Worm (Caenorhabditis elegans): ENCODE measurements around the gene D2096.10.

D2096.10 gene

ce11 chrIV:8412538-8412937 is 23.5 kb upstream of the D2096.10 start:
- TF ChIP-seq flt-1 (GFP tag; IDR thresholded peaks at IDR 0.05), result peak; percentile 69
- peak; percentile 72; the same call in 1 of the 2 replicates for TF ChIP-seq sea-1 (GFP tag; conservative IDR thresholded peaks at IDR 0.05)
- peak; percentile 66 for TF ChIP-seq tbx-11 (GFP tag; IDR thresholded peaks at IDR 0.05)
- TF ChIP-seq pes-1 (GFP tag; IDR thresholded peaks at IDR 0.05), result peak; percentile 79
- peak; percentile 74 for TF ChIP-seq scrt-1 (GFP tag; IDR thresholded peaks at IDR 0.05)

ce11 chrIV:8397814-8398213 is 8.8 kb upstream of the D2096.10 start:
- TF ChIP-seq ceh-36 (tag; optimal IDR thresholded peaks at IDR 0.05) (no peak), flt-1 (GFP tag; IDR thresholded peaks at IDR 0.05) (no peak), ets-7 (tag; optimal IDR thresholded peaks at IDR 0.05) (no peak), B0310.2 (tag; optimal IDR thresholded peaks at IDR 0.05) (no peak), aly-1 (tag; optimal IDR thresholded peaks at IDR 0.05) (no peak), tra-4 (tag; optimal IDR thresholded peaks at IDR 0.05) (no peak), tbx-37 (GFP tag; conservative IDR thresholded peaks at IDR 0.05) (no peak), ceh-13 (GFP tag; optimal IDR thresholded peaks at IDR 0.05) (no peak), hnd-1 (tag; optimal IDR thresholded peaks at IDR 0.05) (no peak), hmbx-1 (tag; optimal IDR thresholded peaks at IDR 0.05) (no peak), ama-1 (optimal IDR thresholded peaks at IDR 0.05) (no peak), pes-1 (GFP tag; IDR thresholded peaks at IDR 0.05) (no peak), scrt-1 (GFP tag; IDR thresholded peaks at IDR 0.05) (no peak), tbx-11 (GFP tag; IDR thresholded peaks at IDR 0.05) (no peak), F13C5.2 (tag; optimal IDR thresholded peaks at IDR 0.05) (no peak)

ce11 chrIV:8396348-8396747 is 7.3 kb upstream of the D2096.10 start, which contains the start of gene timm-17B.2:
Gene timm-17B.2 (plus strand): TSS chrIV:8396648.
- TF ChIP-seq sea-1 (GFP tag; conservative IDR thresholded peaks at IDR 0.05) (no peak), B0310.2 (tag; optimal IDR thresholded peaks at IDR 0.05) (no peak), tbx-11 (GFP tag; IDR thresholded peaks at IDR 0.05) (no peak), aly-1 (tag; optimal IDR thresholded peaks at IDR 0.05) (no peak), ceh-13 (GFP tag; optimal IDR thresholded peaks at IDR 0.05) (no peak), hmg-4 (GFP tag; optimal IDR thresholded peaks at IDR 0.05) (no peak), pes-1 (GFP tag; IDR thresholded peaks at IDR 0.05) (no peak), tbx-37 (GFP tag; conservative IDR thresholded peaks at IDR 0.05) (no peak), scrt-1 (GFP tag; IDR thresholded peaks at IDR 0.05) (no peak), hmbx-1 (tag; optimal IDR thresholded peaks at IDR 0.05) (no peak)

DNA sequence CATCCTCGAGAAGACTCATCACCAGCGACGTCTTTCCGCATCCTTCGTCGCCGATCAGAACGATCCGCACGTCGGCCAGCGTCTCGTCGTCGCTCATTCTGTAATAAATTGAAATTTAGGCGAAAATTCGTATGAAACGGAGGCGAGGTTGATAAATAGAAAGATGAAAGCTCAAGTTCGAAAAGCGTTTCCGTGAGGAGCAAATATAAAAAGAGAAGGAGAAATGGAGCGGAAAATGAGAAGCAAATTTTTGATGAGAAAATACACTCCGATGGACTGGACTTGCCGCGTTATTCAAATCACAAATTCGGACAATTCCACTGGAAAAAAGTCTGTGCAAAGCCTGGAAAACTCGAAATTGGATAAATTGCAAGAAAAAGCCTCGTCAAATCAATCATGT is 5.1 kb upstream of the D2096.10 start, which contains the start of gene D2096.11:
Gene D2096.11, minus strand, starts transcription at position 101 of the 400 bp plus-strand sequence.
- no peak for TF ChIP-seq flt-1 (GFP tag; IDR thresholded peaks at IDR 0.05)
- no peak for TF ChIP-seq scrt-1 (GFP tag; IDR thresholded peaks at IDR 0.05)
- TF ChIP-seq tra-4 (tag; optimal IDR thresholded peaks at IDR 0.05), result no peak
- TF ChIP-seq pes-1 (GFP tag; IDR thresholded peaks at IDR 0.05), result no peak
- no peak for TF ChIP-seq ama-1 (optimal IDR thresholded peaks at IDR 0.05)
- TF ChIP-seq ceh-13 (GFP tag; optimal IDR thresholded peaks at IDR 0.05), result no peak
- no peak for TF ChIP-seq hmbx-1 (tag; optimal IDR thresholded peaks at IDR 0.05)
- no peak for TF ChIP-seq sea-1 (GFP tag; conservative IDR thresholded peaks at IDR 0.05)
- TF ChIP-seq hmg-4 (GFP tag; optimal IDR thresholded peaks at IDR 0.05), result no peak
- TF ChIP-seq ceh-36 (tag; optimal IDR thresholded peaks at IDR 0.05), result no peak
- TF ChIP-seq aly-1 (tag; optimal IDR thresholded peaks at IDR 0.05), result no peak
- TF ChIP-seq tbx-37 (GFP tag; conservative IDR thresholded peaks at IDR 0.05), result no peak
- no peak for TF ChIP-seq hnd-1 (tag; optimal IDR thresholded peaks at IDR 0.05)
- TF ChIP-seq ets-7 (tag; optimal IDR thresholded peaks at IDR 0.05), result no peak
- no peak for TF ChIP-seq B0310.2 (tag; optimal IDR thresholded peaks at IDR 0.05)
- TF ChIP-seq tbx-11 (GFP tag; IDR thresholded peaks at IDR 0.05), result no peak
- TF ChIP-seq F13C5.2 (tag; optimal IDR thresholded peaks at IDR 0.05), result no peak

DNA sequence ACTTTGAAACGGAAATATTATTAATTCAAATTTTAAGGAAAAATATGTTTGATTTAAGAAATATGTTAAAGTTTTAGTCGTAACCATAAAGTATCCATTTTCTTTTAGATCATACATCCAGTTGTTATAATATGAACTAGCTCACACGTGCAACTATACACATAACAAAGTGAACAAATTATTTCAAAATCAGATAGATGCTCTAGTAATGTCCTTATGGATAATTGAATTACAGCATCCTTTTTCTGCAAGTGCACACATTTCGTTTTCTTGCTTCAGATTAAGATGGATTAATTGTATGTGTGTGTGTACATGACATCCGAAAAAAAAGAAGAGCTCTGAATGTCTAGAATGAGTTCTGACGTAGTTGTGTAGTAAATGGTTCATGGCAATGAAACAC is 3.4 kb downstream of the D2096.10 start:
- TF ChIP-seq ama-1 (optimal IDR thresholded peaks at IDR 0.05), result no peak
- TF ChIP-seq tbx-11 (GFP tag; IDR thresholded peaks at IDR 0.05), result no peak
- no peak for TF ChIP-seq pes-1 (GFP tag; IDR thresholded peaks at IDR 0.05)
- no peak for TF ChIP-seq aly-1 (tag; optimal IDR thresholded peaks at IDR 0.05)
- TF ChIP-seq tra-4 (tag; optimal IDR thresholded peaks at IDR 0.05), result no peak
- TF ChIP-seq hnd-1 (tag; optimal IDR thresholded peaks at IDR 0.05), result no peak
- TF ChIP-seq sea-1 (GFP tag; conservative IDR thresholded peaks at IDR 0.05), result no peak
- no peak for TF ChIP-seq tbx-37 (GFP tag; conservative IDR thresholded peaks at IDR 0.05)

DNA sequence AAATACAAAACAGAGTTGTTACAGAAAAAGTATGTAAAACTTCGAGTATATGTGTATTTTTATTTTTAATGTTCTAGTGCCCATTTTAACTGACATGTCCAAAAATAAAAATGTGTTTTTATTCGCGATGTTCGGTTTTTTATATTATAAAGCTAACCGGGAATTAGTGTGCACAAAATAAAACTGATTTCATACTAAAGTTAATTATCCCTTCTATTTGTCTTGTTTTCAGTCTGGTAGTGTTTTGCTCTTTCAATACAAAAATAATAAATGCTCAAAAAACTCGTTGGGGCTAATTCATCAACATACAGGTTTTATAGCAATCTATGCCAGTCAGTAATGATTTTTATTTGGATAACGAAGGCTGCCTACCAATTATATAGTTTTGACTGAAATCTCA is 4.3 kb downstream of the D2096.10 start:
- TF ChIP-seq hmg-4 (GFP tag; optimal IDR thresholded peaks at IDR 0.05) (no peak), flt-1 (GFP tag; IDR thresholded peaks at IDR 0.05) (no peak), tra-4 (tag; optimal IDR thresholded peaks at IDR 0.05) (no peak), aly-1 (tag; optimal IDR thresholded peaks at IDR 0.05) (no peak), ceh-13 (GFP tag; optimal IDR thresholded peaks at IDR 0.05) (no peak), sea-1 (GFP tag; conservative IDR thresholded peaks at IDR 0.05) (no peak), ceh-36 (tag; optimal IDR thresholded peaks at IDR 0.05) (no peak), scrt-1 (GFP tag; IDR thresholded peaks at IDR 0.05) (no peak), hmbx-1 (tag; optimal IDR thresholded peaks at IDR 0.05) (no peak), tbx-37 (GFP tag; conservative IDR thresholded peaks at IDR 0.05) (no peak), hnd-1 (tag; optimal IDR thresholded peaks at IDR 0.05) (no peak)

- TF ChIP-seq ets-7 (tag; optimal IDR thresholded peaks at IDR 0.05), result no peak
- no peak for TF ChIP-seq tbx-11 (GFP tag; IDR thresholded peaks at IDR 0.05)
- no peak for TF ChIP-seq hmbx-1 (tag; optimal IDR thresholded peaks at IDR 0.05)
- TF ChIP-seq hnd-1 (tag; optimal IDR thresholded peaks at IDR 0.05), result no peak
- no peak for TF ChIP-seq aly-1 (tag; optimal IDR thresholded peaks at IDR 0.05)
- TF ChIP-seq flt-1 (GFP tag; IDR thresholded peaks at IDR 0.05), result no peak
- TF ChIP-seq sea-1 (GFP tag; conservative IDR thresholded peaks at IDR 0.05), result no peak
- no peak for TF ChIP-seq scrt-1 (GFP tag; IDR thresholded peaks at IDR 0.05)
- no peak for TF ChIP-seq ama-1 (optimal IDR thresholded peaks at IDR 0.05)
- no peak for TF ChIP-seq B0310.2 (tag; optimal IDR thresholded peaks at IDR 0.05)
- TF ChIP-seq tbx-37 (GFP tag; conservative IDR thresholded peaks at IDR 0.05), result no peak
- TF ChIP-seq hmg-4 (GFP tag; optimal IDR thresholded peaks at IDR 0.05), result no peak
- no peak for TF ChIP-seq ceh-13 (GFP tag; optimal IDR thresholded peaks at IDR 0.05)
- no peak for TF ChIP-seq pes-1 (GFP tag; IDR thresholded peaks at IDR 0.05)
- no peak for TF ChIP-seq F13C5.2 (tag; optimal IDR thresholded peaks at IDR 0.05)
- no peak for TF ChIP-seq ceh-36 (tag; optimal IDR thresholded peaks at IDR 0.05)
These were observed 6.3 kb downstream of the D2096.10 start, which contains the start of gene D2096.9 for ce11 chrIV:8382695-8383094. Gene D2096.9 (minus strand): TSS chrIV:8382795.

All from whole organism, early embryonic.